Worm (Caenorhabditis elegans): ENCODE data around the gene rpl-18.

- TF ChIP-seq fos-1 (tag; optimal IDR thresholded peaks at IDR 0.05) (no peak), mdl-1 (tag; optimal IDR thresholded peaks at IDR 0.05) (no peak), zag-1 (tag; optimal IDR thresholded peaks at IDR 0.05) (no peak), snpc-4 (tag; optimal IDR thresholded peaks at IDR 0.05) (no peak), nhr-11 (tag; optimal IDR thresholded peaks at IDR 0.05) (no peak), skn-1 (tag; optimal IDR thresholded peaks at IDR 0.05) (no peak), efl-3 (GFP tag; optimal IDR thresholded peaks at IDR 0.05) (no peak), fkh-10 (GFP tag; optimal IDR thresholded peaks at IDR 0.05) (no peak)
These were observed 13.0 kb upstream of the rpl-18 start for ce11 chrIV:13764708-13765107.

All from whole organism, L1 larva.